Fruit fly (Drosophila melanogaster) whole organism, embryonic: ENCODE data around the gene CG32298.

Experiments
- Aef1 ChIP-seq: fragments of 200-800 bp; sonication (Bioruptor generic); IDR thresholded peaks from 3 replicates; pipeline ENCODE4 v1.3.6; 2022; ENCODE audit warnings: missing biosample characterization, missing genetic modification characterization
- Asciz ChIP-seq: fragments of 200-800 bp; sonication (Bioruptor generic); optimal IDR thresholded peaks from 2 replicates; lab custom pipeline; 2017; ENCODE audit warnings: missing biosample characterization, mild to moderate bottlenecking, missing genetic modification characterization, missing genetic modification reagents
- BEAF-32 ChIP-seq: fragments of 200-800 bp; sonication (Bioruptor generic); optimal IDR thresholded peaks from 3 replicates; lab custom pipeline; 2017; ENCODE audit warnings: missing biosample characterization, missing genetic modification characterization, mild to moderate bottlenecking, moderate library complexity, missing genetic modification reagents
- C15 ChIP-seq: fragments of 200-800 bp; sonication (Bioruptor generic); IDR thresholded peaks from 3 replicates; pipeline ENCODE4 v1.3.6; 2022; ENCODE audit warnings: missing biosample characterization, missing genetic modification characterization
- CG1024 ChIP-seq: fragments of 200-800 bp; sonication (Bioruptor generic); IDR thresholded peaks from 2 replicates; pipeline ENCODE4 v1.3.6; 2022; ENCODE audit warnings: missing biosample characterization, missing genetic modification characterization
- CG11085 ChIP-seq: fragments of 200-800 bp; sonication (Bioruptor generic); IDR thresholded peaks from 2 replicates; pipeline ENCODE4 v1.3.6; 2022; ENCODE audit warnings: missing biosample characterization, missing genetic modification characterization
- CG11456 ChIP-seq: fragments of 200-800 bp; sonication (Bioruptor generic); IDR thresholded peaks from 3 replicates; pipeline ENCODE4 v1.3.6; 2022; ENCODE audit warnings: missing biosample characterization, missing genetic modification characterization
- CG14441 ChIP-seq: fragments of 200-800 bp; sonication (Bioruptor generic); IDR thresholded peaks from 2 replicates; pipeline ENCODE4 v1.3.6; 2022; ENCODE audit warnings: missing biosample characterization, missing genetic modification characterization
- CG1647 ChIP-seq: fragments of 200-800 bp; sonication (Bioruptor generic); optimal IDR thresholded peaks from 3 replicates; lab custom pipeline; 2016; ENCODE audit warnings: missing biosample characterization, missing genetic modification characterization
- CG16779 ChIP-seq: fragments of 200-800 bp; sonication (Bioruptor generic); IDR thresholded peaks from 2 replicates; pipeline ENCODE4 v1.3.6; 2022; ENCODE audit warnings: missing biosample characterization, missing genetic modification characterization
- CG17186 ChIP-seq: fragments of 200-800 bp; sonication (Bioruptor generic); optimal IDR thresholded peaks from 3 replicates; lab custom pipeline; 2017; ENCODE audit warnings: missing biosample characterization, missing genetic modification reagents, missing genetic modification characterization
- CG17359 ChIP-seq: fragments of 200-800 bp; sonication (Bioruptor generic); optimal IDR thresholded peaks from 3 replicates; lab custom pipeline; 2018; ENCODE audit warnings: missing biosample characterization, mild to moderate bottlenecking, missing genetic modification characterization, moderate library complexity
- CG1832 ChIP-seq: fragments of 200-800 bp; sonication (Bioruptor generic); optimal IDR thresholded peaks from 2 replicates; lab custom pipeline; 2017; ENCODE audit warnings: missing biosample characterization, mild to moderate bottlenecking, missing genetic modification characterization, inconsistent platforms
- CG2202 ChIP-seq: fragments of 200-800 bp; sonication (Bioruptor generic); optimal IDR thresholded peaks from 2 replicates; lab custom pipeline; 2018; ENCODE audit warnings: missing biosample characterization, mild to moderate bottlenecking, missing genetic modification characterization
- CG31224 ChIP-seq: fragments of 200-800 bp; sonication (Bioruptor generic); IDR thresholded peaks from 2 replicates; pipeline ENCODE4 v1.3.6; 2022; ENCODE audit warnings: missing biosample characterization, missing genetic modification characterization
- CG32767 ChIP-seq: fragments of 200-800 bp; sonication (Bioruptor generic); IDR thresholded peaks from 2 replicates; pipeline ENCODE4 v1.3.6; 2022; ENCODE audit warnings: missing biosample characterization, missing genetic modification characterization
- CG32772 ChIP-seq: fragments of 200-800 bp; sonication (Bioruptor generic); IDR thresholded peaks from 2 replicates; pipeline ENCODE4 v1.3.6; 2022; ENCODE audit warnings: missing biosample characterization, missing genetic modification characterization
- CG3281 ChIP-seq: fragments of 200-800 bp; sonication (Bioruptor generic); optimal IDR thresholded peaks from 3 replicates; lab custom pipeline; 2017; ENCODE audit warnings: missing biosample characterization, mild to moderate bottlenecking, missing genetic modification characterization
- CG34224 ChIP-seq: fragments of 200-800 bp; sonication (Bioruptor generic); IDR thresholded peaks from 3 replicates; pipeline ENCODE4 v1.3.6; 2022; ENCODE audit warnings: missing biosample characterization, missing genetic modification characterization; ENCODE audit not compliant: partially characterized antibody
- CG3838 ChIP-seq: fragments of 200-800 bp; sonication (Bioruptor generic); optimal IDR thresholded peaks from 3 replicates; lab custom pipeline; 2016; ENCODE audit warnings: missing biosample characterization, missing genetic modification characterization
- CG6654 ChIP-seq: fragments of 200-800 bp; sonication (Bioruptor generic); optimal IDR thresholded peaks from 2 replicates; lab custom pipeline; 2017; ENCODE audit warnings: missing biosample characterization, mild to moderate bottlenecking, missing genetic modification characterization
- CG6854 ChIP-seq: fragments of 200-800 bp; sonication (Bioruptor generic); optimal IDR thresholded peaks from 3 replicates; lab custom pipeline; 2017; ENCODE audit warnings: missing biosample characterization, mild to moderate bottlenecking, missing genetic modification characterization
- CG8478 ChIP-seq: fragments of >200 bp; optimal IDR thresholded peaks from 2 replicates; lab custom pipeline; 2018
- CkIIα-i1 ChIP-seq: fragments of 200-800 bp; sonication (Bioruptor generic); IDR thresholded peaks from 2 replicates; pipeline ENCODE4 v1.3.6; 2022; ENCODE audit warnings: missing biosample characterization, missing genetic modification characterization
- Dad ChIP-seq: fragments of 200-800 bp; sonication (Bioruptor generic); optimal IDR thresholded peaks from 3 replicates; lab custom pipeline; 2016; ENCODE audit warnings: missing biosample characterization, missing genetic modification characterization
- Ets97D ChIP-seq: fragments of 200-800 bp; sonication (Bioruptor generic); optimal IDR thresholded peaks from 3 replicates; lab custom pipeline; 2016; ENCODE audit warnings: missing biosample characterization, missing genetic modification characterization
- Fer2 ChIP-seq: fragments of 200-800 bp; sonication (Bioruptor generic); optimal IDR thresholded peaks from 2 replicates; lab custom pipeline; 2018; ENCODE audit warnings: missing biosample characterization, mild to moderate bottlenecking, missing genetic modification characterization, moderate library complexity
- GATAe ChIP-seq: fragments of 200-800 bp; sonication (Bioruptor generic); conservative IDR thresholded peaks from 2 replicates; pipeline ENCODE4 v1.3.6; 2022; ENCODE audit warnings: missing biosample characterization, missing genetic modification characterization
- H2.0 ChIP-seq: fragments of 200-800 bp; sonication (Bioruptor generic); IDR thresholded peaks from 2 replicates; pipeline ENCODE4 v1.3.6; 2022; ENCODE audit warnings: missing biosample characterization, missing genetic modification characterization
- HHEX ChIP-seq: fragments of 200-800 bp; sonication (Bioruptor generic); optimal IDR thresholded peaks from 3 replicates; lab custom pipeline; 2017; ENCODE audit warnings: missing biosample characterization, mild to moderate bottlenecking, missing genetic modification characterization, missing genetic modification reagents
- MTF-1 ChIP-seq: fragments of 200-800 bp; sonication (Bioruptor generic); optimal IDR thresholded peaks from 2 replicates; lab custom pipeline; 2018; ENCODE audit warnings: missing biosample characterization, mild to moderate bottlenecking, missing genetic modification characterization, borderline replicate concordance
- Mad ChIP-seq: fragments of 200-800 bp; sonication (Bioruptor generic); optimal IDR thresholded peaks from 2 replicates; lab custom pipeline; 2016; ENCODE audit warnings: missing biosample characterization, missing genetic modification characterization
- Mes4 ChIP-seq: fragments of 200-800 bp; sonication (Bioruptor generic); optimal IDR thresholded peaks from 2 replicates; lab custom pipeline; 2016; ENCODE audit warnings: missing biosample characterization, missing genetic modification characterization
- Mrtf ChIP-seq: fragments of 200-800 bp; sonication (Bioruptor generic); IDR thresholded peaks from 3 replicates; pipeline ENCODE4 v1.3.6; 2022; ENCODE audit warnings: missing biosample characterization, missing genetic modification characterization
- Pdp1 ChIP-seq, 2 experiments: fragments of 200-800 bp; sonication (Bioruptor generic); optimal IDR thresholded peaks; 3 replicates each; lab custom pipeline; 2016; ENCODE audit warnings: missing biosample characterization in 2 of 2, missing genetic modification characterization in 2 of 2, mild to moderate bottlenecking in 1 of 2, moderate library complexity in 1 of 2
- Rfx ChIP-seq: fragments of 200-800 bp; sonication (Bioruptor generic); IDR thresholded peaks from 2 replicates; pipeline ENCODE4 v1.3.6; 2022; ENCODE audit warnings: missing biosample characterization, missing genetic modification characterization
- Scr ChIP-seq: fragments of 200-800 bp; sonication (Bioruptor generic); IDR thresholded peaks from 2 replicates; pipeline ENCODE4 v1.3.6; 2022; ENCODE audit warnings: missing biosample characterization, missing genetic modification characterization; ENCODE audit not compliant: partially characterized antibody
- al ChIP-seq: fragments of 200-800 bp; sonication (Bioruptor generic); IDR thresholded peaks from 2 replicates; pipeline ENCODE4 v1.3.6; 2022; ENCODE audit warnings: missing biosample characterization, missing genetic modification characterization
- ap ChIP-seq: fragments of 200-800 bp; sonication (Bioruptor generic); IDR thresholded peaks from 2 replicates; pipeline ENCODE4 v1.3.6; 2022; ENCODE audit warnings: missing biosample characterization, missing genetic modification characterization
- chif ChIP-seq, 2 experiments: fragments of 200-800 bp; sonication (Bioruptor generic); optimal IDR thresholded peaks; 3 replicates each; lab custom pipeline; 2016; ENCODE audit warnings: missing biosample characterization in 2 of 2, missing genetic modification characterization in 2 of 2
- croc ChIP-seq: fragments of 200-800 bp; sonication (Bioruptor generic); conservative IDR thresholded peaks from 3 replicates; pipeline ENCODE4 v1.3.6; 2022; ENCODE audit warnings: missing biosample characterization, missing genetic modification characterization
- dysf ChIP-seq: fragments of 200-800 bp; sonication (Bioruptor generic); IDR thresholded peaks from 3 replicates; pipeline ENCODE4 v1.3.6; 2022; ENCODE audit warnings: missing biosample characterization, missing genetic modification characterization
- ems ChIP-seq: fragments of 200-800 bp; sonication (Bioruptor generic); optimal IDR thresholded peaks from 3 replicates; lab custom pipeline; 2016; ENCODE audit warnings: missing biosample characterization, missing genetic modification characterization
- esg ChIP-seq: fragments of 200-800 bp; sonication (Bioruptor generic); conservative IDR thresholded peaks from 2 replicates; pipeline ENCODE4 v1.3.6; 2022; ENCODE audit warnings: missing biosample characterization, missing genetic modification characterization
- lbe ChIP-seq: fragments of 200-800 bp; sonication (Bioruptor generic); optimal IDR thresholded peaks from 2 replicates; lab custom pipeline; 2016; ENCODE audit warnings: missing biosample characterization, mild to moderate bottlenecking, missing genetic modification characterization
- sim ChIP-seq: fragments of 200-800 bp; sonication (Bioruptor generic); IDR thresholded peaks from 2 replicates; pipeline ENCODE4 v1.3.6; 2022; ENCODE audit warnings: missing biosample characterization, missing genetic modification characterization
- slbo ChIP-seq: fragments of 200-800 bp; sonication (Bioruptor generic); IDR thresholded peaks from 2 replicates; pipeline ENCODE4 v1.3.6; 2022; ENCODE audit warnings: missing biosample characterization, missing genetic modification characterization
- sob ChIP-seq: fragments of 200-800 bp; sonication (Bioruptor generic); IDR thresholded peaks from 2 replicates; pipeline ENCODE4 v1.3.6; 2022; ENCODE audit warnings: missing biosample characterization, missing genetic modification characterization
- ssp ChIP-seq: fragments of 200-800 bp; sonication (Bioruptor generic); IDR thresholded peaks from 2 replicates; pipeline ENCODE4 v1.3.6; 2022; ENCODE audit warnings: missing biosample characterization, missing genetic modification characterization
- usp ChIP-seq: fragments of >200 bp; optimal IDR thresholded peaks from 2 replicates; lab custom pipeline; 2017; ENCODE audit warnings: missing biosample characterization, missing genetic modification characterization
- wdn ChIP-seq: fragments of 200-800 bp; sonication (Bioruptor generic); IDR thresholded peaks from 2 replicates; pipeline ENCODE4 v1.3.6; 2022; ENCODE audit warnings: missing biosample characterization, missing genetic modification characterization
- wek ChIP-seq: fragments of 200-800 bp; sonication (Bioruptor generic); optimal IDR thresholded peaks from 3 replicates; lab custom pipeline; 2018; ENCODE audit warnings: missing biosample characterization, mild to moderate bottlenecking, missing genetic modification characterization, moderate library complexity

CG32298 gene

dm6 chr3L:2411564-2412080 is 20.8 kb upstream of the CG32298 start (continued):
- TF ChIP-seq CG32772 (GFP tag; lab: Robert Waterston, UW) (peak; percentile 48; the same call in 1 of the 2 replicates), Mes4 (no peak), sob (GFP tag; lab: Robert Waterston, UW) (no peak), GATAe (GFP tag; lab: Robert Waterston, UW) (no peak), CG17359 (peak; percentile 51), CG3281 (GFP tag; lab: Kevin White, UChicago) (peak; percentile 71), CG17186 (GFP tag; lab: Kevin White, UChicago) (no peak), sim (GFP tag; lab: Robert Waterston, UW) (no peak), Rfx (GFP tag; lab: Robert Waterston, UW) (peak; percentile 53), CG1024 (GFP tag; lab: Robert Waterston, UW) (no peak; the same call in 1 of the 2 replicates), Scr (no peak), HHEX (GFP tag; lab: Kevin White, UChicago) (peak; percentile 35), Fer2 (tag; lab: Kevin White, UChicago) (peak; percentile 18), CG16779 (no peak), CG34224 (GFP tag; lab: Robert Waterston, UW) (no peak), Ets97D (no peak), CG2202 (tag; lab: Kevin White, UChicago) (no peak), C15 (GFP tag; lab: Robert Waterston, UW) (0 out of 3 replicates have a peak, but pooled peaks have one; percentile 10), CG8478 (no peak), CG6854 (GFP tag; lab: Kevin White, UChicago) (peak; percentile 33), ems (no peak), CG14441 (GFP tag; lab: Robert Waterston, UW) (0 out of 2 replicates have a peak, but pooled peaks have one; percentile 35), H2.0 (no peak), CG31224 (no peak), Mad (GFP tag; lab: Kevin White, UChicago) (no peak), ssp (no peak), chif (GFP tag; optimal IDR thresholded peaks at IDR 0.05; lab: Kevin White, UChicago) (no peak), usp (GFP tag; lab: Kevin White, UChicago) (no peak), CG6654 (GFP tag; lab: Kevin White, UChicago) (no peak), dysf (GFP tag; lab: Robert Waterston, UW) (peak; percentile 74; the same call in 2 of the 3 replicates), CG11456 (no peak), CkIIα-i1 (GFP tag; lab: Robert Waterston, UW) (no peak), CG11085 (GFP tag; lab: Robert Waterston, UW) (no peak), Aef1 (GFP tag; lab: Robert Waterston, UW) (peak; percentile 49; the same call in 2 of the 3 replicates), Pdp1 (GFP tag; optimal IDR thresholded peaks at IDR 0.05; lab: Kevin White, UChicago) (peak in 1 of 2 experiments; percentile 19), lbe (GFP tag; lab: Kevin White, UChicago) (peak; percentile 9), Mrtf (no peak), CG1647 (GFP tag; lab: Kevin White, UChicago) (no peak), wek (GFP tag; lab: Kevin White, UChicago) (no peak), slbo (GFP tag; lab: Robert Waterston, UW) (peak; percentile 60), CG3838 (GFP tag; lab: Kevin White, UChicago) (no peak), CG32767 (no peak), BEAF-32 (GFP tag; lab: Kevin White, UChicago) (no peak), MTF-1 (GFP tag; lab: Kevin White, UChicago) (no peak), esg (GFP tag; lab: Robert Waterston, UW) (peak; percentile 16; the same call in 1 of the 2 replicates), Asciz (GFP tag; lab: Kevin White, UChicago) (no peak), wdn (GFP tag; lab: Robert Waterston, UW) (0 out of 2 replicates have a peak, but pooled peaks have one; percentile 6), croc (no peak), ap (GFP tag; lab: Robert Waterston, UW) (no peak), Dad (GFP tag; lab: Kevin White, UChicago) (peak; percentile 18), CG1832 (GFP tag; lab: Kevin White, UChicago) (no peak), al (GFP tag; lab: Robert Waterston, UW) (no peak)
